Worm (Caenorhabditis elegans): Measurements from ENCODE around the gene F47B8.3.

- TF ChIP-seq tra-4 (tag; optimal IDR thresholded peaks at IDR 0.05) (no peak), hnd-1 (tag; optimal IDR thresholded peaks at IDR 0.05) (no peak), sea-1 (GFP tag; conservative IDR thresholded peaks at IDR 0.05) (no peak), ets-7 (tag; optimal IDR thresholded peaks at IDR 0.05) (no peak), F13C5.2 (tag; optimal IDR thresholded peaks at IDR 0.05) (no peak), hmg-4 (GFP tag; optimal IDR thresholded peaks at IDR 0.05) (no peak), hmbx-1 (tag; optimal IDR thresholded peaks at IDR 0.05) (no peak), flt-1 (GFP tag; IDR thresholded peaks at IDR 0.05) (no peak), ama-1 (optimal IDR thresholded peaks at IDR 0.05) (no peak), ceh-36 (tag; optimal IDR thresholded peaks at IDR 0.05) (no peak), aly-1 (tag; optimal IDR thresholded peaks at IDR 0.05) (no peak), tbx-37 (GFP tag; conservative IDR thresholded peaks at IDR 0.05) (no peak), scrt-1 (GFP tag; IDR thresholded peaks at IDR 0.05) (no peak), B0310.2 (tag; optimal IDR thresholded peaks at IDR 0.05) (no peak)
Observed at ce11 chrV:14279777-14280176, 43.0 kb downstream of the F47B8.3 start, which contains the start of gene srt-33.

Data from whole organism, early embryonic.